Fruit fly (Drosophila melanogaster) S2 (cell line): ENCODE data around the gene Trs33.

Experiments used
- CG8478 ChIP-seq: fragments of >200 bp; optimal IDR thresholded peaks from 2 replicates; lab custom pipeline; 2018
- CTCF ChIP-seq, 2 experiments: fragments of >200 bp; optimal IDR thresholded peaks; 2 replicates each; lab custom pipeline; 2018

Trs33 gene

DNA sequence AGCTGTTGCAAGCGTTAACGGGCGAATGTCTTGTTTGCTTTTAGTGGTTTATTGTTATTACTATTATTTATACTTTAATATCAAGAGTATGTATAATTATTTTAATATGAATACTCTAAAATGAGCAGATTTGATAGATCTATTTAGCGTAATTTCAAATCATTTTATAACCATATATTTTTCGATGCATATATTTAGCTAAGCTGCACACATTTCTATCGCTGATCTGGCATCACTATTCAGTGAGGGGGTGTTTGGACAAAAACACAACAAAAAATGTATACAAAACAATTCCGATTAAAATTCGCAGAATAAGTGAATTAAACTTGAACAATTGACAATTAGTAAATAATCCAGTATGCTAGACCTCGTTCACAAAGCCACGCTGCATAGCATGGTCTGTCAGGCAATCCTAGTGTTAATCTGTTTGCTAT is at the start of gene Trs33, which contains the start of gene Tmtc4:
Gene Trs33 (minus strand): TSS at position 3 of the 434 bp plus-strand sequence.
Gene Tmtc4 (plus strand): TSS at position 233 of the 434 bp plus-strand sequence.
- TF ChIP-seq CG8478 (lab: Kevin White, UChicago) (no peak), CTCF (optimal IDR thresholded peaks at IDR 0.05; lab: Kevin White, UChicago) (no peak)

DNA sequence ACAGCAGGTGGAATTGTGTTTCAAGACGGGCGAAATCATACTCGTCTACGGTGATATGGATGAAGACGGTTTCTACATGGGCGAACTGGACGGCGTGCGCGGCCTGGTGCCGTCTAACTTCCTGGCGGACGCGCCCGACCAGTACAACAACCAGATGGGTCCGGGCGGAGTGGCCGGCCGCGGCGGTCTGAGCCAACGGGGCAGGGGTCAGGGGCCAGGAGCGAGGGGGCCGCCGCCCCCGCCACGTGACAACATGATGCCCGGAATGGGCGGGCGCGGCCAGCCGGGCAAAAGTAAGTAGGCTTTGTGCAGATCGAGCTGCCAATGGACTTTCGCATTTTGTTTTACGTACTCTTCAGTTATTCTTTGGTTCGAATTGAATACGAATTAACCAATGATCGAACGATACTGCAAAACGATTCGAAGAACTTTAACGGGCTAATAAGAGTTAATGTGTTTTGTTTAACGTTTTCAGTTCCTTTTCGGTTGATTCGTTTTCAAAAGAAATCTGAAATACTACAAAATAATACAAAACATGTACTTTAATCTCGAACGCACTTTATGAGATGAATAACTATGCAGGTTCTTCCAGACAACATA is 42.5 kb upstream of the Trs33 start:
- TF ChIP-seq CTCF (optimal IDR thresholded peaks at IDR 0.05; lab: Kevin White, UChicago): no peak
- TF ChIP-seq CG8478 (lab: Kevin White, UChicago): no peak

- TF ChIP-seq CTCF (optimal IDR thresholded peaks at IDR 0.05; lab: Kevin White, UChicago): no peak
- no peak for TF ChIP-seq CG8478 (lab: Kevin White, UChicago)
Measured at dm6 chr3R:15382851-15383250, 32.1 kb upstream of the Trs33 start, which contains the start of gene h-cup. Gene h-cup, minus strand, starts transcription at chr3R:15382951.

DNA sequence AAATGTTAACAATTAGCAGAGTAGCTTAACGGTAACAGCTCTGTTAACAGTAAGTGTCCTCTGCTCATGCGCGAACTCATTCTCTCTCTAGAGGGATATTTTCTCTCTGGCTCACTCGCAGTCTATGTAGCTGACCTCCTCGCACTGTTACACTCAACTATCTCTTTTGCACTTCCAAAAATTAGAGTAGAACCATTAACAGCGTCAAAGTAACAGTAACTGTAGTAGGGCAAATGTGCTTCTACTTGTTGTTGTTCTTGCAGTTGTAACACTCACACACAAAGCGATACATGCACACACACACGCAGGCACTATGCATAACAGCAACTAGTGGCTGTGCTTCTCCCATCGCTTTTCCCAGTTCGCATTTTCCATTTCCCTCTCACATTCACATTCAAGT is 28.3 kb upstream of the Trs33 start:
- TF ChIP-seq CTCF (optimal IDR thresholded peaks at IDR 0.05; lab: Kevin White, UChicago): peak in 1 of 2 experiments; percentile 6
- no peak for TF ChIP-seq CG8478 (lab: Kevin White, UChicago)

DNA sequence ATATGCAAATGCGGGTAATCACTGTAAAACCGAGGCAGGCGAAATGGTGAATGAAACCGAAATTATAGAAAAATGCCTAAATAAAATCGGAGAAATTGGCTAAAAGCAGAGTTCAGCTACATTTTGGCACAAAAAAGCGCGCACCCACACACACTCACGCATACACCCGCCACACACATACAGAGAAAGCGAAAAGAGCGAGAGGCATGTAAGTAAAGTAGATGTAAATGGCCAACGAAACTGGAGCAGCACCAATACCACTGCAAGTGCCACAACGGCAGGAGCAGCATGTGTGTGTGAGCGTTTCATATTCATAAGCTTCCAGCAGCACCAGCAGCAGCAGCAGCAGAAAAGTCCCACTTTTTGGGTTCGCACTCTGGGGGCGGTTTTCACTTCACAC is 24.7 kb upstream of the Trs33 start:
- TF ChIP-seq CTCF (optimal IDR thresholded peaks at IDR 0.05; lab: Kevin White, UChicago): no peak
- no peak for TF ChIP-seq CG8478 (lab: Kevin White, UChicago)

dm6 chr3R:15374397-15374796 is 23.6 kb upstream of the Trs33 start, which contains the start of gene Rbp:
Gene Rbp, plus strand, starts transcription at chr3R:15374635.
- TF ChIP-seq CG8478 (lab: Kevin White, UChicago) (no peak), CTCF (optimal IDR thresholded peaks at IDR 0.05; lab: Kevin White, UChicago) (no peak)

dm6 chr3R:15371833-15372232 is 21.0 kb upstream of the Trs33 start, which contains the start of the genes Ccm3 and CG6136:
Gene Ccm3, plus strand, starts transcription at chr3R:15371957.
Gene CG6136, minus strand, starts transcription at chr3R:15372212.
- peak in 1 of 2 experiments; percentile 2 for TF ChIP-seq CTCF (optimal IDR thresholded peaks at IDR 0.05; lab: Kevin White, UChicago)
- no peak for TF ChIP-seq CG8478 (lab: Kevin White, UChicago)

DNA sequence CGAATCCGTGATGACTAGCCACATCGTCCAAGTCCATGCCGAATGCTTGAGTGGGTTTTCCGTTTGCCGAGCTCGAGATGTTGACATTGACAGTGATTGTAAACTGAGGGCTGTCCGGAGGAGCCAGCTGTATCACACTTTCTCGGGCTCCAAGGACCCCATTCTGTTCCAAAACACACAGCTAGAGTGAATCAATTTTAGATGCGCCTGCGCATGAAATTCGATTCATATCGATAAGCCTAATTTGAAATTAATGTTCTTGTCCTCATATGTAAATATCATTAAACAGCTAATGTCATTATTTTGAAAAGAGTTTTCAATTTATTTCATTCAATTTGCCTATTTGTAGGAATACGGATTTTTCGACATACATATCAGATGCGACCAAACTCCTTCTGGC is 18.9 kb upstream of the Trs33 start, which contains the start of gene CG14868:
Gene CG14868 (minus strand): TSS at position 204 of the 400 bp plus-strand sequence.
- TF ChIP-seq CTCF (optimal IDR thresholded peaks at IDR 0.05; lab: Kevin White, UChicago): no peak
- TF ChIP-seq CG8478 (lab: Kevin White, UChicago): no peak

DNA sequence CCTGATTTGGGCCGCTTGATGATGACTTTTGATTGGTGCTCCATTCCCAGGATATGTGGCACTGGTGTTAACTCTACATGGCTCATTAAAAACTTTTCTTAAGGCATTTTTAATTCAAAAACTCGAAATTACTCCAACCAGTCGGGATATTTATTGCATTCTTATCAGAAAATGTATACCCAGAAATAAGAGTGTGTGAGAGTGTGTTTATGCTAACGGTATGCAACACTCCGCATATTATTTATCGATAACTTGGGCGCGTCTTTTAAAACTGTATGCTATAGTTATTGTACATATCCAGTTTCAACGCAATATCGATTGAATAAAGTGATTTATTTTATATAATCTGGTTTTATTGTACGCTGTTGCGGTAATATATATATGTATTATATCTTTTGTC is 16.7 kb upstream of the Trs33 start, which contains the start of gene CG34404:
Gene CG34404 (minus strand): TSS at position 189 of the 400 bp plus-strand sequence.
- no peak for TF ChIP-seq CTCF (optimal IDR thresholded peaks at IDR 0.05; lab: Kevin White, UChicago)
- no peak for TF ChIP-seq CG8478 (lab: Kevin White, UChicago)

DNA sequence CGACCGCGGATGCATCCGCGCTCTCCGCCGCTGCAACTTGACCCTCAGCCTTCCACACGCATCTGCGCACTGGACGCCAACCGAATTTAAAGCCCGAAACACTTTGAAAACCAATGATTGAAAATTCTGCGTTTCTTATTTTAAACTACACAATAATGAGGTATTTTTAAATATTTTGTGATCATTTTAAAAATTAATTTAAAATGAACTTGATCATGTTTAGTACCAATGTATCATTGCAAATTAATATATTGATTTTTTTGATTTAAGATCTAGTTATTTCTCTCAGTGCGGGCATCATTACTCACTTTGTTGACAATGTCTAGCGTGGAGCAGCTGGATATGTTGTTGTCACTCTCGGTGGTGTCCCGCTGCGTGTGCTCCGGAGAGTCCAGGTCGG is 16.0 kb upstream of the Trs33 start:
- TF ChIP-seq CG8478 (lab: Kevin White, UChicago) (no peak), CTCF (optimal IDR thresholded peaks at IDR 0.05; lab: Kevin White, UChicago) (no peak)

DNA sequence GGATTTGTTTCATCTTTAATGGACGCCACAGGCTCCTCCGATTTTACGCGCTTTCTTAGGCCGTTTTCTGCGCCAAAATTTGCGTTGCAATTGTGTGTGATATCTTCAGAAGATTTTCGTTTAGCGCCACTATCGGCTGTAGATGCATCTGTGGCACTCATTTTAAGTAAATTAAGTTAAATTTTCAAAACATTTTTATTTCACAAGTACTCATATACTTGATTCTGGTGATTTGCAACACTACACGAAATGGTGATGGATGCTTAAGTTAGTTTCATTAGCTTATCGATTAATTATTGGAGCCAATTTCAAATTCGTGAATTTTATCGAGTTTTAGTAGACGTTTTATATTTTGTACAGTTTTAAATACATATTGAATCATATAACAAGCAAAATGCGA is 12.8 kb upstream of the Trs33 start, which contains the start of gene CG6171:
Gene CG6171 (minus strand): TSS at position 250 of the 400 bp plus-strand sequence.
- TF ChIP-seq CG8478 (lab: Kevin White, UChicago) (no peak), CTCF (optimal IDR thresholded peaks at IDR 0.05; lab: Kevin White, UChicago) (no peak)

dm6 chr3R:15361490-15361889 is 10.7 kb upstream of the Trs33 start, which contains the start of the genes Cog2 and Trax:
Gene Cog2, minus strand, starts transcription at chr3R:15361657.
Gene Trax, plus strand, starts transcription at chr3R:15361692.
- TF ChIP-seq CG8478 (lab: Kevin White, UChicago) (no peak), CTCF (optimal IDR thresholded peaks at IDR 0.05; lab: Kevin White, UChicago) (no peak)

- TF ChIP-seq CTCF (optimal IDR thresholded peaks at IDR 0.05; lab: Kevin White, UChicago): no peak
- TF ChIP-seq CG8478 (lab: Kevin White, UChicago): no peak
Measured at dm6 chr3R:15356645-15357431, 6.0 kb upstream of the Trs33 start, which contains the start of the genes Atg4b and Hibch. Gene Atg4b, minus strand, starts transcription at chr3R:15356924. Gene Hibch, plus strand, starts transcription at chr3R:15357229.

dm6 chr3R:15356152-15356551 is 5.4 kb upstream of the Trs33 start:
- TF ChIP-seq CG8478 (lab: Kevin White, UChicago) (no peak), CTCF (optimal IDR thresholded peaks at IDR 0.05; lab: Kevin White, UChicago) (no peak)
